Worm (Caenorhabditis elegans) whole organism, late embryonic: ENCODE results near the gene F58A3.3.

Experiments used
- K02D7.2 ChIP-seq: sonication (generic microtip); optimal IDR thresholded peaks from 2 replicates; lab custom pipeline; 2017; ENCODE audit warnings: mild to moderate bottlenecking, missing genetic modification characterization, missing compliant biosample characterization
- ama-1 ChIP-seq: fragments of 150-350 bp; optimal IDR thresholded peaks from 2 replicates; lab custom pipeline; 2014
- ceh-18 ChIP-seq: sonication (generic microtip); optimal IDR thresholded peaks from 2 replicates; lab custom pipeline; 2016; ENCODE audit warnings: missing genetic modification characterization, missing compliant biosample characterization
- ceh-2 ChIP-seq: sonication (generic microtip); optimal IDR thresholded peaks from 2 replicates; lab custom pipeline; 2016; ENCODE audit warnings: missing genotype, missing genetic modification characterization, missing compliant biosample characterization
- ceh-24 ChIP-seq: sonication (generic microtip); optimal IDR thresholded peaks from 2 replicates; lab custom pipeline; 2016; ENCODE audit warnings: mild to moderate bottlenecking, missing genetic modification characterization, missing compliant biosample characterization
- ceh-30 ChIP-seq: fragments of 150-350 bp; optimal IDR thresholded peaks from 2 replicates; lab custom pipeline; 2014; ENCODE audit warnings: missing biosample characterization, missing genetic modification characterization
- ceh-31 ChIP-seq: sonication (generic microtip); optimal IDR thresholded peaks from 2 replicates; lab custom pipeline; 2016; ENCODE audit warnings: missing genetic modification characterization, missing compliant biosample characterization
- ceh-45 ChIP-seq: fragments of 200-800 bp; sonication (Bioruptor generic); IDR thresholded peaks from 2 replicates; pipeline ENCODE4 v1.3.6; 2022; ENCODE audit warnings: missing genetic modification reagents, missing genetic modification characterization, missing compliant biosample characterization
- ceh-48 ChIP-seq: sonication (generic microtip); optimal IDR thresholded peaks from 2 replicates; lab custom pipeline; 2016; ENCODE audit warnings: missing genetic modification characterization, inconsistent platforms, missing compliant biosample characterization
- ceh-6 ChIP-seq: fragments of 200-800 bp; sonication (Bioruptor generic); optimal IDR thresholded peaks from 2 replicates; lab custom pipeline; 2018; ENCODE audit warnings: mild to moderate bottlenecking, missing genetic modification characterization, missing compliant biosample characterization
- ceh-9 ChIP-seq: sonication (generic microtip); optimal IDR thresholded peaks from 2 replicates; lab custom pipeline; 2016; ENCODE audit warnings: mild to moderate bottlenecking, missing genetic modification characterization, inconsistent platforms, missing compliant biosample characterization
- che-1 ChIP-seq: sonication (generic microtip); optimal IDR thresholded peaks from 2 replicates; lab custom pipeline; 2016; ENCODE audit warnings: mild to moderate bottlenecking, missing genetic modification characterization, missing compliant biosample characterization
- dmd-4 ChIP-seq: sonication (generic microtip); optimal IDR thresholded peaks from 2 replicates; lab custom pipeline; 2016; ENCODE audit warnings: borderline replicate concordance, missing genetic modification characterization, missing compliant biosample characterization
- dve-1 ChIP-seq: sonication (generic microtip); optimal IDR thresholded peaks from 2 replicates; lab custom pipeline; 2017; ENCODE audit warnings: antibody characterized with exemption, mild to moderate bottlenecking, missing genetic modification characterization, missing compliant biosample characterization
- elt-4 ChIP-seq: sonication (generic microtip); optimal IDR thresholded peaks from 2 replicates; lab custom pipeline; 2016; ENCODE audit warnings: missing genetic modification characterization, missing compliant biosample characterization
- ets-4 ChIP-seq: sonication (generic microtip); optimal IDR thresholded peaks from 2 replicates; lab custom pipeline; 2016; ENCODE audit warnings: missing genetic modification characterization, missing compliant biosample characterization
- fkh-10 ChIP-seq: fragments of 150-350 bp; optimal IDR thresholded peaks from 2 replicates; lab custom pipeline; 2014; ENCODE audit warnings: missing biosample characterization, missing genetic modification reagents, missing genetic modification characterization
- gmeb-2 ChIP-seq: sonication (generic microtip); optimal IDR thresholded peaks from 2 replicates; lab custom pipeline; 2016; ENCODE audit warnings: missing genetic modification characterization, inconsistent platforms, missing compliant biosample characterization
- hlh-15 ChIP-seq: sonication (generic microtip); optimal IDR thresholded peaks from 2 replicates; lab custom pipeline; 2016; ENCODE audit warnings: missing genetic modification characterization, missing compliant biosample characterization
- hlh-30 ChIP-seq: sonication (generic microtip); optimal IDR thresholded peaks from 2 replicates; lab custom pipeline; 2017; ENCODE audit warnings: antibody characterized with exemption, missing genetic modification characterization, missing compliant biosample characterization; ENCODE audit not compliant: insufficient read depth
- hlh-6 ChIP-seq: sonication (generic microtip); optimal IDR thresholded peaks from 2 replicates; lab custom pipeline; 2016; ENCODE audit warnings: missing genotype, missing genetic modification characterization, missing compliant biosample characterization
- lim-6 ChIP-seq: sonication (generic microtip); optimal IDR thresholded peaks from 2 replicates; lab custom pipeline; 2016; ENCODE audit warnings: missing genetic modification characterization, missing compliant biosample characterization
- lin-11 ChIP-seq: fragments of 200-800 bp; sonication (Bioruptor generic); optimal IDR thresholded peaks from 2 replicates; lab custom pipeline; 2018; ENCODE audit warnings: mild to moderate bottlenecking, missing genetic modification characterization, missing compliant biosample characterization
- madf-2 ChIP-seq: sonication (generic microtip); optimal IDR thresholded peaks from 2 replicates; lab custom pipeline; 2017; ENCODE audit warnings: missing genetic modification characterization, missing compliant biosample characterization
- mec-3 ChIP-seq: sonication (generic microtip); optimal IDR thresholded peaks from 2 replicates; lab custom pipeline; 2016; ENCODE audit warnings: borderline replicate concordance, missing genetic modification characterization, missing compliant biosample characterization
- nfya-1 ChIP-seq: sonication (generic microtip); optimal IDR thresholded peaks from 2 replicates; lab custom pipeline; 2017; ENCODE audit warnings: missing genetic modification characterization, mild to moderate bottlenecking, missing compliant biosample characterization, antibody characterized with exemption, moderate library complexity
- nhr-11 ChIP-seq: fragments of 150-350 bp; optimal IDR thresholded peaks from 2 replicates; lab custom pipeline; 2014; ENCODE audit warnings: missing biosample characterization, missing genetic modification characterization
- nhr-232 ChIP-seq: sonication (generic microtip); optimal IDR thresholded peaks from 2 replicates; lab custom pipeline; 2016; ENCODE audit warnings: missing genetic modification characterization, missing compliant biosample characterization
- pat-9 ChIP-seq: fragments of 200-800 bp; sonication (Bioruptor generic); optimal IDR thresholded peaks from 2 replicates; lab custom pipeline; 2018; ENCODE audit warnings: mild to moderate bottlenecking, missing genetic modification characterization, moderate library complexity, missing compliant biosample characterization
- pax-1 ChIP-seq: fragments of 150-350 bp; optimal IDR thresholded peaks from 2 replicates; lab custom pipeline; 2014; ENCODE audit warnings: missing biosample characterization, missing genetic modification characterization
- pha-4 ChIP-seq: fragments of 150-350 bp; optimal IDR thresholded peaks from 2 replicates; lab custom pipeline; 2018; ENCODE audit warnings: missing biosample characterization, missing genetic modification reagents, missing genetic modification characterization
- pqm-1 ChIP-seq: sonication (generic microtip); optimal IDR thresholded peaks from 2 replicates; lab custom pipeline; 2016; ENCODE audit warnings: missing genetic modification characterization, missing compliant biosample characterization
- pros-1 ChIP-seq: fragments of 150-350 bp; optimal IDR thresholded peaks from 2 replicates; lab custom pipeline; 2014; ENCODE audit warnings: missing biosample characterization, missing genetic modification reagents, missing genetic modification characterization
- ref-2 ChIP-seq: sonication (generic microtip); optimal IDR thresholded peaks from 2 replicates; lab custom pipeline; 2016; ENCODE audit warnings: missing genetic modification characterization, missing compliant biosample characterization
- sox-4 ChIP-seq: sonication (generic microtip); optimal IDR thresholded peaks from 2 replicates; lab custom pipeline; 2017; ENCODE audit warnings: mild to moderate bottlenecking, missing genetic modification characterization, inconsistent platforms, missing compliant biosample characterization
- syd-9 ChIP-seq: sonication (generic microtip); optimal IDR thresholded peaks from 2 replicates; lab custom pipeline; 2016; ENCODE audit warnings: mild to moderate bottlenecking, missing genetic modification characterization, moderate library complexity, missing compliant biosample characterization
- tbx-2 ChIP-seq: sonication (generic microtip); optimal IDR thresholded peaks from 2 replicates; lab custom pipeline; 2016; ENCODE audit warnings: missing genetic modification characterization, missing compliant biosample characterization
- ttx-3 ChIP-seq: sonication (generic microtip); optimal IDR thresholded peaks from 2 replicates; lab custom pipeline; 2016; ENCODE audit warnings: missing genetic modification reagents, missing genetic modification characterization, missing compliant biosample characterization
- unc-3 ChIP-seq, 2 experiments: fragments of 200-800 bp in 1 of 2; sonication (Bioruptor generic) in 1 of 2; sonication (generic microtip) in 1 of 2; conservative IDR thresholded peaks in 1 of 2; optimal IDR thresholded peaks in 1 of 2; 2 replicates each; pipeline versions ENCODE4 v1.3.6 to Lab custom; 2016 to 2022; ENCODE audit warnings: missing compliant biosample characterization in 2 of 2, missing genetic modification characterization in 2 of 2, missing genetic modification reagents in 1 of 2
- unc-42 ChIP-seq: sonication (generic microtip); optimal IDR thresholded peaks from 2 replicates; lab custom pipeline; 2016; ENCODE audit warnings: missing genotype, missing genetic modification characterization, missing compliant biosample characterization
- unc-55 ChIP-seq: sonication (generic microtip); optimal IDR thresholded peaks from 2 replicates; lab custom pipeline; 2017; ENCODE audit warnings: missing biosample characterization, missing genetic modification reagents, missing genetic modification characterization
- zip-5 ChIP-seq: sonication (generic microtip); optimal IDR thresholded peaks from 2 replicates; lab custom pipeline; 2016; ENCODE audit warnings: missing genetic modification characterization, missing compliant biosample characterization
- ztf-16 ChIP-seq: sonication (generic microtip); optimal IDR thresholded peaks from 2 replicates; lab custom pipeline; 2017; ENCODE audit warnings: missing genetic modification characterization, missing compliant biosample characterization

The F58A3.3 gene

DNA sequence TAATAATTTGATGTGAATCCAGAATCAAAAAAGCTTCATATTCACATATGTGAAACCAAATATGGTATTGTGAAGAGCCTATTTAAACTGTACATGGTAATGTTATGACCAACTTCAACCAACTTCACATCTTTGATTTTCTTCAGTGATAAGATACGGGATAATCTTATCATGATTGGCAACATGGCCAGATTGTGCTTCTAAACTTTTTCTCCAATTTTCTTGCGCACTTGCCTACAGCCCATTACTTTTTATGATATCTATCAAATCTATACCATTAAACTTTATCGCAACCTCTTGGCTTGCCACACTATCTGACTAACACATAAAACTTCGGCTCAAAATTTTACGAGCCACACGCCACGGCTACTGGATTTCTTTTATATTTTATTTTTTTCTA, 20.0 kb downstream of the F58A3.3 start:
- TF ChIP-seq dve-1 (tag; lab: Kevin White, UChicago): no peak
- TF ChIP-seq nhr-232 (tag; lab: Kevin White, UChicago): no peak
- TF ChIP-seq ceh-30 (tag; lab: Kevin White, UChicago): no peak
- no peak for TF ChIP-seq nfya-1 (tag; lab: Kevin White, UChicago)
- TF ChIP-seq ceh-9 (tag; lab: Kevin White, UChicago): no peak
- TF ChIP-seq syd-9 (tag; lab: Kevin White, UChicago): no peak
- TF ChIP-seq K02D7.2 (tag; lab: Kevin White, UChicago): no peak
- TF ChIP-seq ceh-18 (tag; lab: Kevin White, UChicago): no peak
- no peak for TF ChIP-seq che-1 (tag; lab: Kevin White, UChicago)
- TF ChIP-seq pros-1: no peak
- no peak for TF ChIP-seq gmeb-2
- TF ChIP-seq hlh-15: no peak
- TF ChIP-seq ceh-2: no peak
- TF ChIP-seq tbx-2 (tag; lab: Kevin White, UChicago): no peak
- no peak for TF ChIP-seq ets-4
- no peak for TF ChIP-seq ztf-16 (tag; lab: Kevin White, UChicago)
- TF ChIP-seq hlh-30: no peak

DNA sequence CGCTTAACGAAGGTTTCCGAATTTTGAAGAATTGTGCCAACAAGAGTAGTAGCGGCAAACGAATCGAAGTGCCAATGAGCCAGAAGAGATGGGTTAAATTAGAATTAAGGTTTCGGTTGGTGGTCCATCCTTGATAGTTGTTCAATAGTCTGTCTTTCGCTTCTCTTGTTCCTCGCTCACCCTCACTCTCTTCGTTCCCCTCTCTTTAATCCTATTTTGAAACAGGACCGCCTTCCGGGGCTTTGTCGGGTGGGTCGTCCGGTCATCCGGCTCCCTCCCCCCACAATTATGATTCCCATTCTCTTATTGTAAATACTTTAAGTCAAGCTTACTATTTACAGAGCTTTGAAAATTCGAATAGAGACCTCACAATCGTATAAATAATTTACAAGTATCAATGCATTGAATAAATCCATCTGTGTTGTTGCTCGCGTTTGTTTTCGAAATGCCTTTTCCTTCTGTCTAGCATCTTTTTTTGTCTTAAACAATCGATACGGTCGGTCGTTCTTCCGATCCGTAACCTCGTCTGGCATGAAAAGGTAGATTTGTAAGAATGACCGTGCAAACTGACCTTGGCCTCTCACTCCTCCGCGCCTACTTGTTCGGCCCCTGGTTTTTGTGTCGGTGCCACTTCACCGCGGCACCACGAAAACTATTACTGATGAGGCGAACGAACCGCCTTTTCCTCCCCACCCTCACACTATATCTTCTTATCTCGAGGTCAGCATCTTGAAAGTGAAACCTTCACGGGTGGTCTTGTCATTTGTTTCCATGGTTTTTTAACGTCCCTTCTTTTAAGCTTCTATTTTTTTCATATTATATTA, 20.9 kb downstream of the F58A3.3 start:
- peak; percentile 88 for TF ChIP-seq unc-42 (tag; lab: Kevin White, UChicago)
- no peak for TF ChIP-seq elt-4 (tag; lab: Kevin White, UChicago)

DNA sequence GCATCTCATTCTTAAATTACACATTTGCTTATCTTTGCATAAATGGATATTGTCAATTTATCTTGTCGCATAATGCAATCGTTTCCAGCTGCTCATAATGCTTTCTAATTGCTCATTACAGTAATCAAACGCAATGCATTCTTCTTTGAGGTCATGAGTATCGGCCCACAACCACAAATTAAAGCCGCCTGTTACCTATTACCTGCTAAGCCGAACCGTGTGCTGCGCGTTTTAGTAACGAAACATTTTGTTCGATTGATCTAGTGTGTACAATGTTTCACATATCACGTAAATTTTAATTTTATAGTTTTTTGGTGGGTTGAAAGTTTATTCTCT, 21.5 kb downstream of the F58A3.3 start:
- peak; percentile 6 for TF ChIP-seq ceh-31
- TF ChIP-seq ceh-6 (GFP tag; lab: Kevin White, UChicago): no peak

DNA sequence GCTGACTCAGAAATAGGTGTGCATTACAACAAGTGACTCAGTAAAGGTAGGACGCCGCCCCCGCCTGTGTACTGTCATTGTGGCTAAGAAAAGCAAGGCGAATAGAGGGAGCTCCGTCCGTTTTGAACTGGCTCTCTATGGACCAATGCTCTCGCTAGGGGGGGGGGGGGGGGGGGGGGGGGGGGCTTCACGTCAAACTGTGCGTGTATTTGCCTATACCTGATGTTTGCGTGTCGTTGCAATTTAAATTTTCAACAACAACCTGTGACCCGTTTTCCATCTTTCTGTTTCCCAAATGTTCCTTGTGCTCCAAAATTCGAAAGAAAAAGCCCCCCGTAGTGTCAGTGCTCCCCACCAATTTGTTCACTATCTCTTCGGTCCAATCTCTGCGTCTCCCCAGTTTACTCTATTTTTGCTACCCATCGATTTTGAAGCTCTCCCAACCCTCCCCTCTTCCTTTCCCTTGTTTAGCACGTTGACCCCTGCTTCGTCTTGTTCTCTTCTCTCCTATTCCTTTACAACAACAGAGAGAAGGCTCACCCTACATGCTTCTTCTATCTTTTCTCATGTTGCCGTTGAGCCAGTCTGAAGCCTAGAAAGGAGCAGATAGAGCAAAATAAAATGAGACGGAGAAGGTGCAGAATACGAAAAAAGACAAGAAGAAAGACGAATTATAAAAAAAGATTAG, 22.1 kb downstream of the F58A3.3 start:
- no peak for TF ChIP-seq ttx-3 (tag; lab: Kevin White, UChicago)
- peak; percentile 58 for TF ChIP-seq ceh-31
- TF ChIP-seq unc-42 (tag; lab: Kevin White, UChicago): peak; percentile 46
- no peak for TF ChIP-seq ceh-30 (tag; lab: Kevin White, UChicago)
- TF ChIP-seq ceh-48 (tag; lab: Kevin White, UChicago): peak; percentile 73
- no peak for TF ChIP-seq madf-2 (tag; lab: Kevin White, UChicago)
- no peak for TF ChIP-seq elt-4 (tag; lab: Kevin White, UChicago)
- no peak for TF ChIP-seq ceh-45
- TF ChIP-seq pat-9 (tag; lab: Kevin White, UChicago): no peak
- no peak for TF ChIP-seq ztf-16 (tag; lab: Kevin White, UChicago)
- no peak for TF ChIP-seq lim-6 (tag; lab: Kevin White, UChicago)
- peak; percentile 44 for TF ChIP-seq hlh-6
- no peak for TF ChIP-seq ets-4
- no peak for TF ChIP-seq sox-4
- peak; percentile 28 for TF ChIP-seq ama-1
- no peak for TF ChIP-seq pqm-1 (tag; lab: Kevin White, UChicago)
- no peak for TF ChIP-seq zip-5 (tag; lab: Kevin White, UChicago)
- TF ChIP-seq dve-1 (tag; lab: Kevin White, UChicago): no peak
- peak; percentile 13 for TF ChIP-seq ref-2
- TF ChIP-seq ceh-24 (tag; lab: Kevin White, UChicago): no peak
- TF ChIP-seq nfya-1 (tag; lab: Kevin White, UChicago): peak; percentile 41
- no peak for TF ChIP-seq nhr-11
- no peak for TF ChIP-seq che-1 (tag; lab: Kevin White, UChicago)
- TF ChIP-seq tbx-2 (tag; lab: Kevin White, UChicago): peak; percentile 12
- no peak for TF ChIP-seq pha-4 (tag; lab: Kevin White, UChicago)
- TF ChIP-seq fkh-10 (GFP tag; lab: Kevin White, UChicago): no peak
- TF ChIP-seq dmd-4 (tag; lab: Kevin White, UChicago): peak; percentile 4
- TF ChIP-seq pros-1: no peak
- no peak for TF ChIP-seq mec-3 (tag; lab: Kevin White, UChicago)
- TF ChIP-seq pax-1 (tag; lab: Kevin White, UChicago): no peak
- no peak for TF ChIP-seq ceh-9 (tag; lab: Kevin White, UChicago)
- no peak for TF ChIP-seq lin-11
- TF ChIP-seq K02D7.2 (tag; lab: Kevin White, UChicago): no peak
- peak; percentile 13 for TF ChIP-seq ceh-18 (tag; lab: Kevin White, UChicago)
- TF ChIP-seq unc-55: peak; percentile 52
- no peak for TF ChIP-seq unc-3 (GFP tag; conservative IDR thresholded peaks at IDR 0.05; lab: Robert Waterston, UW)
- no peak for TF ChIP-seq unc-3 (tag; optimal IDR thresholded peaks at IDR 0.05; lab: Kevin White, UChicago)
